Worm (Caenorhabditis elegans) whole organism, L3 larva: ENCODE measurements around the gene sto-5.

ENCODE experiments used
- aly-2 ChIP-seq: fragments of 150-350 bp; optimal IDR thresholded peaks from 2 replicates; lab custom pipeline; 2014; ENCODE audit warnings: missing biosample characterization, missing genetic modification characterization
- lin-15B ChIP-seq: fragments of 150-350 bp; optimal IDR thresholded peaks from 2 replicates; lab custom pipeline; 2014; ENCODE audit warnings: missing biosample characterization, missing genetic modification characterization
- mdl-1 ChIP-seq: fragments of 150-350 bp; optimal IDR thresholded peaks from 2 replicates; lab custom pipeline; 2014; ENCODE audit warnings: missing biosample characterization, missing genetic modification characterization
- nhr-11 ChIP-seq: fragments of 150-350 bp; optimal IDR thresholded peaks from 2 replicates; lab custom pipeline; 2014; ENCODE audit warnings: missing biosample characterization, missing genetic modification characterization

ce11 chrX:16792700-16793176 is 32.5 kb downstream of the sto-5 start, which contains the start of gene got-1.2:
- TF ChIP-seq aly-2 (tag; lab: Kevin White, UChicago) (no peak), mdl-1 (tag; lab: Kevin White, UChicago) (no peak), nhr-11 (tag; lab: Kevin White, UChicago) (no peak), lin-15B (no peak)
